ENCODE assay signal across 2 worm cellular contexts in the genomic region with DNA sequence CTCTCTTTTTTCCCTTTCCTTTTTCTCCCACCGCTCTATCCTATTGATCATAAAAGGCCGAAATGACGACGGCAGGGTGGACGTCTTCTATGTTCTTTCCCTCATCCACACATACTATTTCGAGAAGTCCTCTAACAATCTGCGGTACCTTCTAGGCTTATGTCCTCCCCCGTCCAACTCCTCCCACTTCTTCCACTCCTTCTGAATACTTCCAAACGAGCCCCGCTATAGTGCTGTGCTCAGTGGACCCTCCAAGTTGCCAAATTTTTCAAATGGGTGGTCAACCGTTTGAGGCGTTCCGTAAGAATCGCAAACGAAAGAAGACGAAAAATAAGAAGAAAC.
TF ChIP-seq lines count a peak whose summit lies in the region.

No protein-coding gene starts in this region.

TF ChIP-seq in whole organism, L2 larva, 48 proteins besides CTCF, POLR2A, EP300 and RAD21 (continued from another document):
- TF ChIP-seq egl-27 (tag; optimal IDR thresholded peaks at IDR 0.05; lab: Kevin White, UChicago) (no peak), zag-1 (tag; optimal IDR thresholded peaks at IDR 0.05; lab: Kevin White, UChicago) (peak; percentile 61), ztf-1 (GFP tag; conservative IDR thresholded peaks at IDR 0.05; lab: Robert Waterston, UW) (no peak), fos-1 (tag; optimal IDR thresholded peaks at IDR 0.05; lab: Kevin White, UChicago) (peak; percentile 92), ztf-4 (tag; optimal IDR thresholded peaks at IDR 0.05; lab: Kevin White, UChicago) (no peak), snpc-4 (tag; optimal IDR thresholded peaks at IDR 0.05; lab: Kevin White, UChicago) (no peak), F13H6.1 (tag; optimal IDR thresholded peaks at IDR 0.05; lab: Kevin White, UChicago) (peak; percentile 79), nhr-77 (tag; optimal IDR thresholded peaks at IDR 0.05; lab: Kevin White, UChicago) (no peak), elt-3 (tag; optimal IDR thresholded peaks at IDR 0.05; lab: Kevin White, UChicago) (no peak), elt-1 (tag; optimal IDR thresholded peaks at IDR 0.05; lab: Kevin White, UChicago) (no peak), nhr-11 (tag; optimal IDR thresholded peaks at IDR 0.05; lab: Kevin White, UChicago) (no peak), nhr-21 (tag; optimal IDR thresholded peaks at IDR 0.05; lab: Kevin White, UChicago) (no peak), nhr-12 (tag; optimal IDR thresholded peaks at IDR 0.05; lab: Kevin White, UChicago) (no peak), lin-39 (tag; optimal IDR thresholded peaks at IDR 0.05; lab: Kevin White, UChicago) (no peak), unc-39 (tag; optimal IDR thresholded peaks at IDR 0.05; lab: Kevin White, UChicago) (no peak), Y55F3AM.14 (GFP tag; optimal IDR thresholded peaks at IDR 0.05; lab: Kevin White, UChicago) (peak; percentile 19), ceh-16 (tag; optimal IDR thresholded peaks at IDR 0.05; lab: Kevin White, UChicago) (no peak), gmeb-1 (tag; optimal IDR thresholded peaks at IDR 0.05; lab: Kevin White, UChicago) (no peak), ceh-82 (tag; optimal IDR thresholded peaks at IDR 0.05; lab: Kevin White, UChicago) (no peak), alr-1 (tag; optimal IDR thresholded peaks at IDR 0.05; lab: Kevin White, UChicago) (no peak), sem-4 (tag; optimal IDR thresholded peaks at IDR 0.05; lab: Kevin White, UChicago) (peak; percentile 49), ama-1 (optimal IDR thresholded peaks at IDR 0.05; lab: Kevin White, UChicago) (peak; percentile 16), nhr-6 (tag; optimal IDR thresholded peaks at IDR 0.05; lab: Kevin White, UChicago) (peak; percentile 1), nhr-10 (tag; optimal IDR thresholded peaks at IDR 0.05; lab: Kevin White, UChicago) (no peak), ztf-11 (tag; optimal IDR thresholded peaks at IDR 0.05; lab: Kevin White, UChicago) (no peak), nhr-129 (tag; optimal IDR thresholded peaks at IDR 0.05; lab: Kevin White, UChicago) (peak; percentile 79)

TF ChIP-seq in whole organism, L4 larva, 104 proteins besides CTCF, POLR2A, EP300 and RAD21 (continued from another document):
- TF ChIP-seq Y105C5A.15 (GFP tag; IDR thresholded peaks at IDR 0.05; lab: Robert Waterston, UW) = peak; percentile 45; the same call in 1 of the 2 replicates
- peak; percentile 20; the same call in 1 of the 2 replicates for TF ChIP-seq dmd-6 (GFP tag; IDR thresholded peaks at IDR 0.05; lab: Robert Waterston, UW)
- no peak for TF ChIP-seq dpl-1 (GFP tag; optimal IDR thresholded peaks at IDR 0.05; lab: Kevin White, UChicago)
- no peak for TF ChIP-seq nhr-28 (tag; optimal IDR thresholded peaks at IDR 0.05; lab: Kevin White, UChicago)
- peak; percentile 29; the same call in 1 of the 2 replicates for TF ChIP-seq set-16 (GFP tag; IDR thresholded peaks at IDR 0.05; lab: Robert Waterston, UW)
- TF ChIP-seq mxl-3 (GFP tag; optimal IDR thresholded peaks at IDR 0.05; lab: Kevin White, UChicago) = no peak
- no peak for TF ChIP-seq aly-2 (tag; optimal IDR thresholded peaks at IDR 0.05; lab: Kevin White, UChicago)
- peak; percentile 56; the same call in 1 of the 2 replicates for TF ChIP-seq hmg-1.1 (GFP tag; IDR thresholded peaks at IDR 0.05; lab: Robert Waterston, UW)
- TF ChIP-seq cey-2 (tag; optimal IDR thresholded peaks at IDR 0.05; lab: Kevin White, UChicago; ENCODE audit: borderline replicate concordance, insufficient read depth) = no peak
- no peak for TF ChIP-seq snpc-4 (tag; optimal IDR thresholded peaks at IDR 0.05; lab: Kevin White, UChicago)
- no peak for TF ChIP-seq R02D3.7 (tag; optimal IDR thresholded peaks at IDR 0.05; lab: Kevin White, UChicago)
- TF ChIP-seq lim-7 (GFP tag; IDR thresholded peaks at IDR 0.05; lab: Robert Waterston, UW) = no peak
- peak; percentile 27 for TF ChIP-seq mes-2 (tag; optimal IDR thresholded peaks at IDR 0.05; lab: Kevin White, UChicago; ENCODE audit: poor library complexity, severe bottlenecking)
- TF ChIP-seq egl-43 (GFP tag; IDR thresholded peaks at IDR 0.05; lab: Robert Waterston, UW) = peak; percentile 67
- TF ChIP-seq F26F4.8 (GFP tag; conservative IDR thresholded peaks at IDR 0.05; lab: Robert Waterston, UW) = no peak
- TF ChIP-seq mep-1 (tag; optimal IDR thresholded peaks at IDR 0.05; lab: Kevin White, UChicago) = peak; percentile 69
- no peak for TF ChIP-seq ZK546.5 (tag; optimal IDR thresholded peaks at IDR 0.05; lab: Kevin White, UChicago)
- no peak for TF ChIP-seq ceh-62 (tag; optimal IDR thresholded peaks at IDR 0.05; lab: Kevin White, UChicago)
- TF ChIP-seq zfp-2 (tag; optimal IDR thresholded peaks at IDR 0.05; lab: Kevin White, UChicago) = no peak
- no peak for TF ChIP-seq F49E8.2 (tag; optimal IDR thresholded peaks at IDR 0.05; lab: Kevin White, UChicago; ENCODE audit: borderline replicate concordance)
- no peak for TF ChIP-seq hlh-11 (tag; optimal IDR thresholded peaks at IDR 0.05; lab: Kevin White, UChicago)
- peak; percentile 60 for TF ChIP-seq rbr-2 (tag; optimal IDR thresholded peaks at IDR 0.05; lab: Kevin White, UChicago)
- TF ChIP-seq saeg-2 (GFP tag; IDR thresholded peaks at IDR 0.05; lab: Robert Waterston, UW) = no peak
- TF ChIP-seq pha-4 (GFP tag; IDR thresholded peaks at IDR 0.05; lab: Robert Waterston, UW) = no peak
- TF ChIP-seq pha-4 (tag; optimal IDR thresholded peaks at IDR 0.05; lab: Kevin White, UChicago) = no peak
- TF ChIP-seq spr-1 (tag; optimal IDR thresholded peaks at IDR 0.05; lab: Kevin White, UChicago) = no peak
TF ChIP-seq in whole organism, L4 larva: peak in this region for 20.
